Worm (Caenorhabditis elegans) whole organism, L4 larva: ENCODE results near the gene F22E5.13.

Experiments used
- D1046.2 ChIP-seq: fragments of 200-800 bp; sonication (Bioruptor generic); IDR thresholded peaks from 2 replicates; pipeline ENCODE4 v1.3.6; 2022; ENCODE audit warnings: missing genetic modification characterization, missing compliant biosample characterization
- dmd-9 ChIP-seq: fragments of 200-800 bp; sonication (Bioruptor generic); IDR thresholded peaks from 2 replicates; pipeline ENCODE4 v1.3.6; 2022; ENCODE audit warnings: missing genetic modification reagents, missing genetic modification characterization, missing compliant biosample characterization
- egl-43 ChIP-seq: fragments of 200-800 bp; sonication (Bioruptor generic); IDR thresholded peaks from 2 replicates; pipeline ENCODE4 v1.3.6; 2022; ENCODE audit warnings: missing genetic modification reagents, missing genetic modification characterization, missing compliant biosample characterization
- fkh-10 ChIP-seq: fragments of 150-350 bp; optimal IDR thresholded peaks from 2 replicates; lab custom pipeline; 2014; ENCODE audit warnings: missing biosample characterization, missing genetic modification reagents, missing genetic modification characterization
- hlh-11 ChIP-seq: fragments of 200-800 bp; sonication (Bioruptor generic); optimal IDR thresholded peaks from 2 replicates; lab custom pipeline; 2018; ENCODE audit warnings: mild to moderate bottlenecking, missing genetic modification characterization, missing compliant biosample characterization
- mxl-2 ChIP-seq: fragments of 200-800 bp; sonication (Bioruptor generic); conservative IDR thresholded peaks from 2 replicates; pipeline ENCODE4 v1.3.6; 2022; ENCODE audit warnings: missing genetic modification reagents, missing genetic modification characterization, missing compliant biosample characterization
- nhr-11 ChIP-seq: fragments of 150-350 bp; optimal IDR thresholded peaks from 2 replicates; lab custom pipeline; 2014; ENCODE audit warnings: missing biosample characterization, missing genetic modification characterization
- pqm-1 ChIP-seq: sonication (generic microtip); optimal IDR thresholded peaks from 2 replicates; lab custom pipeline; 2017; ENCODE audit warnings: missing biosample characterization, missing genetic modification characterization
- zag-1 ChIP-seq: fragments of 150-350 bp; optimal IDR thresholded peaks from 2 replicates; lab custom pipeline; 2014; ENCODE audit warnings: missing biosample characterization, missing genetic modification characterization

DNA sequence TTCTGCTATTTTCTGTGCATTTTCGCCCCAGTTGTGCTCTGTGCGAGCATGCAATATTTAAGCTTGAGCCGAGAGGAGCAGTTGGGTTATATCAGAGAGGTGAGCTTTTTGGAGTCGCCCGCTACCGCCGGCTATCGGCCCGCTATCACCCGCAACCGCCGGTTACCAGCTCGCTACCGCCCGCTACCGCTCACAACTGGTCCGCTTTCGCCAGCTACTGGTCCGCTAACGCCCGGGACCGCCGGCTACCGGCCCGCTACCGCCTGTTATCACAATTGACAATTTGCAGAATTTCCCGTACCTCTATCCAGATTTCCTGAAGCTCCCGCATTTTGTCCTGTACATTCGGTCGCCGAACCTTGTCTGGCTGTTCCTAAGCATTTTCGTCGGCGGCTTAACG lies 21.0 kb downstream of the F22E5.13 start:
- TF ChIP-seq mxl-2 (GFP tag; lab: Robert Waterston, UW) (no peak), dmd-9 (GFP tag; lab: Robert Waterston, UW) (no peak), egl-43 (peak; percentile 67; the same call in 1 of the 2 replicates), fkh-10 (GFP tag; lab: Kevin White, UChicago) (no peak), D1046.2 (GFP tag; lab: Robert Waterston, UW) (no peak), hlh-11 (no peak), pqm-1 (no peak), zag-1 (tag; lab: Kevin White, UChicago) (no peak), nhr-11 (no peak)
